Worm (Caenorhabditis elegans) whole organism, midembryonic: ENCODE measurements around the gene pxn-2.

Source experiments
- T22C8.4 ChIP-seq: fragments of 200-800 bp; sonication (Bioruptor generic); IDR thresholded peaks from 2 replicates; pipeline ENCODE4 v1.3.6; 2022; ENCODE audit warnings: missing genetic modification characterization, missing compliant biosample characterization
- cog-1 ChIP-seq: sonication (generic microtip); optimal IDR thresholded peaks from 2 replicates; lab custom pipeline; 2016; ENCODE audit warnings: missing genetic modification characterization, missing compliant biosample characterization
- flt-1 ChIP-seq: fragments of 200-800 bp; sonication (Bioruptor generic); IDR thresholded peaks from 2 replicates; pipeline ENCODE4 v1.3.6; 2022; ENCODE audit warnings: missing genetic modification characterization, missing compliant biosample characterization
- klf-2 ChIP-seq: fragments of 200-800 bp; sonication (Bioruptor generic); conservative IDR thresholded peaks from 2 replicates; pipeline ENCODE4 v1.3.6; 2022; ENCODE audit warnings: missing genetic modification reagents, missing genetic modification characterization, missing compliant biosample characterization
- med-1 ChIP-seq: sonication (generic microtip); optimal IDR thresholded peaks from 2 replicates; lab custom pipeline; 2017; ENCODE audit warnings: missing genetic modification characterization, mild to moderate bottlenecking, missing compliant biosample characterization, antibody characterized with exemption, missing genetic modification reagents; ENCODE audit not compliant: insufficient read depth
- ref-1 ChIP-seq: fragments of 200-800 bp; sonication (Bioruptor generic); conservative IDR thresholded peaks from 2 replicates; pipeline ENCODE4 v1.3.6; 2022; ENCODE audit warnings: missing genetic modification reagents, missing genetic modification characterization, missing compliant biosample characterization
- tab-1 ChIP-seq: fragments of 200-800 bp; sonication (Bioruptor generic); IDR thresholded peaks from 2 replicates; pipeline ENCODE4 v1.3.6; 2022; ENCODE audit warnings: missing genetic modification characterization, missing compliant biosample characterization
- ztf-23 ChIP-seq: fragments of 200-800 bp; sonication (Bioruptor generic); IDR thresholded peaks from 2 replicates; pipeline ENCODE4 v1.3.6; 2022; ENCODE audit warnings: missing genetic modification reagents, missing genetic modification characterization, missing compliant biosample characterization
- ztf-29 ChIP-seq: fragments of 200-800 bp; sonication (Bioruptor generic); IDR thresholded peaks from 2 replicates; pipeline ENCODE4 v1.3.6; 2022; ENCODE audit warnings: missing genetic modification reagents, missing genetic modification characterization, missing compliant biosample characterization

pxn-2 gene

DNA sequence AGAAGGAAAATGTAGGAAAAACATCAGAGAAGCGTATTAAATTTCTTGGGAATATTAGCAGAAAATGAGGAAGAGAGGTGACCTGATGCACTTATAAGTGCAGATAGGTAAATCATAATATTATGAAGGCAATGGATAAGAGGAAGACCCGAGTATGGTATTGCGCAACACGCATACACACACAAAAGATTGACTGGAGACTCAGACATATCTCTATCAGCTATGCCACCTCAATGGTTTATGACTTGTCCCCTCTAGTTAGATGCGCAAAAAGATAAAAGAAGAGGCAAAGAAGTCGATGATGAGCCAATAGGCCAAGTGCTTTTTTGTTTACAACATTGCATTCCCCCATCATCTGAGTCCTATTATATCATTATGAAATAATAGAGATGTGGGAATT, 47.0 kb downstream of the pxn-2 start:
- TF ChIP-seq ref-1 (GFP tag; lab: Robert Waterston, UW) (no peak), tab-1 (GFP tag; lab: Robert Waterston, UW) (no peak), cog-1 (no peak), T22C8.4 (GFP tag; lab: Robert Waterston, UW) (no peak), med-1 (no peak), ztf-29 (GFP tag; lab: Robert Waterston, UW) (no peak), ztf-23 (GFP tag; lab: Robert Waterston, UW) (no peak), flt-1 (GFP tag; lab: Robert Waterston, UW) (no peak), klf-2 (GFP tag; lab: Robert Waterston, UW) (no peak)

DNA sequence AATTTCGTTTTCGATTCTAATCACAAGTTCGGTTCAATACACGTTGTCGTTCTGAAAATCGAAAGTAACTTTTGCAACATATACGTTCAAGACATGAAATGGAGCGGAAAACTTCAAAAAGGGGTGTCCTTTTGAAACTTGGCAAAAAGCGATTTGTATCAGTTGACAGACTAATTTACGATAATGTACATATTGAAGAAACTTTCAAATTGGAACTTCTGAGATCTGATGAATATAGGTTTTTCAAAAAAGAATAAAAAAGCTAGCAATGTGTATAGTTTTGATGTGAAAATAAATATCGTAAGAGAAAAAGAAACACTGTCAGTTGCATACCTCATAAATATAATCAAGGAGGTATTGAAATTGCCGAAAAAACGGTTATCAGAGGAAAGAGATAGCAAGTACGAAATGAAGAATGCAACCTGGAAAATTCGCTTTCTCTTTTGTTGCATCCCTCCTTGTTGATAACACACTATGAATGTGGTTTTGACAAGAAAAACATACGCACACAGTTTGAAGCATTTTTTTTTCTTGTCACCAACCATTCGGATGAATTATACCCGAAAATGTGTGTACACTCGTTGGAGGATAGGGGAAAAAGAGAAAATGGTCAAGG, 50.0 kb downstream of the pxn-2 start, which contains the start of gene dgn-1:
dgn-1 (minus strand) TSS at position 51 of the 616 bp plus-strand sequence.
- no peak for TF ChIP-seq tab-1 (GFP tag; lab: Robert Waterston, UW)
- no peak for TF ChIP-seq ztf-23 (GFP tag; lab: Robert Waterston, UW)
- TF ChIP-seq cog-1 = no peak
- TF ChIP-seq klf-2 (GFP tag; lab: Robert Waterston, UW) = no peak
- no peak for TF ChIP-seq ref-1 (GFP tag; lab: Robert Waterston, UW)
- TF ChIP-seq flt-1 (GFP tag; lab: Robert Waterston, UW) = no peak
- no peak for TF ChIP-seq med-1
- no peak for TF ChIP-seq T22C8.4 (GFP tag; lab: Robert Waterston, UW)
- TF ChIP-seq ztf-29 (GFP tag; lab: Robert Waterston, UW) = no peak

DNA sequence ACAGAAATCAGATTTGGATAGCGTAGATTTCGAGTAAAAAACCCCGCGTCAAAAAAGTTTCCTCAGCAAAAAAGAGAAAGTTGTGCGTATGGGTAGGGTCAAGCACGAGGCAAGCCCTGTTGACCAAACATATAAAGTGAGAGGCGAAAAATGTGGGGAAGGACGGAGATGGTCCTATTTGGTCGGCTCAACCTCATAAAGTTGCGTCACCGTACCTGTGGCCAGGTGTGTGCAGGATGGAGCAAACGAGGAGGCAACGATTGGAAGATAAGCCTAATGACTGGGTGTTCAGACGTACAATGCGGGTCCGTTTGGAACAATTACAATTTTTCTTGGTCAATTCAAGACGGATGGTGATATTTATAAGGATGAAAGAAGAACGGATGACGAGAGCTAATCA, 52.0 kb downstream of the pxn-2 start:
- TF ChIP-seq T22C8.4 (GFP tag; lab: Robert Waterston, UW) = no peak
- no peak for TF ChIP-seq ref-1 (GFP tag; lab: Robert Waterston, UW)
- no peak for TF ChIP-seq med-1

DNA sequence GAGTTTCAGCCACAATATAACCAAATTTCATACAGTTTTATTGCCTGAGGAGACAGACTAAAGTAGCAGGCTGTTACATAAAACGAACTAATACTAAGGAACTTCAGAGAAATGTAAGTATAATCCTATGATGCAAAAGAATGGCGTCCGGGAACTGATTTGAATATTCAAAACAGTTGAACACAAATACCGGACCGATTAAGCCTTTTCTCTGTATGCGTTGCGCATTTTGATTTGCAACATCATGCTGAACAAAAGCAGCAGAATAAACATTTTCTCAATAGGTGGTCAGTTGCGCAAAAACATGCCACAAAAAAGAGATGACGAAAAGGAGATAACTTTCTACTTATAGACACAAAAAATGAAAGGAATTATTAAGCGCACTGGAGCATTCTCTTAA, 55.1 kb downstream of the pxn-2 start:
- TF ChIP-seq flt-1 (GFP tag; lab: Robert Waterston, UW) (no peak), klf-2 (GFP tag; lab: Robert Waterston, UW) (no peak), tab-1 (GFP tag; lab: Robert Waterston, UW) (no peak), med-1 (no peak), cog-1 (no peak), T22C8.4 (GFP tag; lab: Robert Waterston, UW) (no peak), ztf-29 (GFP tag; lab: Robert Waterston, UW) (no peak), ztf-23 (GFP tag; lab: Robert Waterston, UW) (no peak), ref-1 (GFP tag; lab: Robert Waterston, UW) (no peak)
